Fruit fly (Drosophila melanogaster): ENCODE measurements around the gene Dtg.

dm6 chr3R:12630369-12630768 is 17.5 kb upstream of the Dtg start, which contains the start of gene Not10:
- TF ChIP-seq EcR (GFP tag; optimal IDR thresholded peaks at IDR 0.05) (no peak), CG8478 (optimal IDR thresholded peaks at IDR 0.05) (no peak), pan (optimal IDR thresholded peaks at IDR 0.05) (no peak), psq (optimal IDR thresholded peaks at IDR 0.05) (no peak), usp (GFP tag; optimal IDR thresholded peaks at IDR 0.05) (no peak)

Measured in whole organism.